Worm (Caenorhabditis elegans): Measurements from ENCODE around the gene sams-3.

DNA sequence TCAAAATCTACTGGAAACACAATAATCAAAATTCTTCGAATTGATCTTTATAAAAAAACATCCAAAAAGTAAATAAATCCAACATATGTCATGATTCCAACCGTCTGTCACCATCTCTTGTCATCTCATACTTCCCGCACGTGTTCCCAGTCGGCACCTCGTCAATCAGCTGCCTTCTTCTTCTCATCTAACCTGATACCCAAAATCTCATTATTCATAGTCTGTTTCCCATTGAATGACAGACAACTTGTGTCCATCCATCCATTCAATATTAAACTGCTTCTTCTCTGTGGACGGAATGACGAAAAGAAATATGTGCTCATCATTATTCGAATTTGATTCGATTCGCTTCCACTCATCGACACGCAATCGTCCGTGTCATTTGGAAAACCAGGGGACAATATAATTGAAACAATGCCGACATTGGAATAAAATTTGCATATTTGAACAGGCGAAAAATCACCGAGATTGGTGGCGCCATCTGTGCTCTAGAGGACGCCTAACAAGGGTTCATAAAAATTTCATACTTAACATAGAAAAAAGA, 37.3 kb upstream of the sams-3 start:
- TF ChIP-seq snpc-1.1 (tag; optimal IDR thresholded peaks at IDR 0.05; ENCODE audit: insufficient read depth) (no peak), hmg-20 (GFP tag; IDR thresholded peaks at IDR 0.05) (no peak)

Data from whole organism, young adult.